Fruit fly (Drosophila melanogaster) whole organism, embryonic: Measurements from ENCODE around the gene SsRbeta.

ENCODE experiments used
- Atf-2 ChIP-seq: fragments of 200-800 bp; sonication (Bioruptor generic); optimal IDR thresholded peaks from 2 replicates; lab custom pipeline; 2016; ENCODE audit warnings: missing biosample characterization, missing genetic modification characterization
- B-H2 ChIP-seq: fragments of 200-800 bp; sonication (Bioruptor generic); optimal IDR thresholded peaks from 2 replicates; lab custom pipeline; 2018; ENCODE audit warnings: missing biosample characterization, mild to moderate bottlenecking, missing genetic modification characterization
- CG11560 ChIP-seq: fragments of 200-800 bp; sonication (Bioruptor generic); IDR thresholded peaks from 3 replicates; pipeline ENCODE4 v1.3.6; 2022; ENCODE audit warnings: missing biosample characterization, missing genetic modification characterization
- CG11696 ChIP-seq: fragments of 200-800 bp; sonication (Bioruptor generic); IDR thresholded peaks from 2 replicates; pipeline ENCODE4 v1.3.6; 2022; ENCODE audit warnings: missing biosample characterization, missing genetic modification characterization
- CG12299 ChIP-seq: fragments of 200-800 bp; sonication (Bioruptor generic); optimal IDR thresholded peaks from 2 replicates; lab custom pipeline; 2018; ENCODE audit warnings: missing biosample characterization, mild to moderate bottlenecking, missing genetic modification characterization
- CG12391 ChIP-seq: fragments of 200-800 bp; sonication (Bioruptor generic); optimal IDR thresholded peaks from 3 replicates; lab custom pipeline; 2018; ENCODE audit warnings: missing biosample characterization, mild to moderate bottlenecking, missing genetic modification characterization, moderate library complexity
- CG13123 ChIP-seq: fragments of 200-800 bp; sonication (Bioruptor generic); optimal IDR thresholded peaks from 2 replicates; lab custom pipeline; 2016; ENCODE audit warnings: missing biosample characterization, missing genetic modification characterization
- CG14050 ChIP-seq: fragments of 200-800 bp; sonication (Bioruptor generic); IDR thresholded peaks from 3 replicates; pipeline ENCODE4 v1.3.6; 2022; ENCODE audit warnings: missing biosample characterization, missing genetic modification characterization
- CG15073 ChIP-seq: fragments of 200-800 bp; sonication (Bioruptor generic); optimal IDR thresholded peaks from 2 replicates; lab custom pipeline; 2016; ENCODE audit warnings: missing biosample characterization, missing genetic modification characterization
- CG1529 ChIP-seq: fragments of 200-800 bp; sonication (Bioruptor generic); optimal IDR thresholded peaks from 3 replicates; lab custom pipeline; 2018; ENCODE audit warnings: missing biosample characterization, missing genetic modification characterization
- CG15514 ChIP-seq: fragments of 200-800 bp; sonication (Bioruptor generic); optimal IDR thresholded peaks from 3 replicates; lab custom pipeline; 2017; ENCODE audit warnings: missing biosample characterization, missing genetic modification characterization, mild to moderate bottlenecking, moderate library complexity, missing genetic modification reagents
- CG15601 ChIP-seq: fragments of 200-800 bp; sonication (Bioruptor generic); optimal IDR thresholded peaks from 3 replicates; lab custom pipeline; 2019; ENCODE audit warnings: missing biosample characterization, mild to moderate bottlenecking, missing genetic modification characterization, moderate library complexity
- CG18011 ChIP-seq: fragments of 200-800 bp; sonication (Bioruptor generic); optimal IDR thresholded peaks from 2 replicates; lab custom pipeline; 2017; ENCODE audit warnings: missing biosample characterization, missing genetic modification characterization, mild to moderate bottlenecking, moderate library complexity, missing genotype
- CG18619 ChIP-seq: fragments of 200-800 bp; sonication (Bioruptor generic); optimal IDR thresholded peaks from 3 replicates; lab custom pipeline; 2017; ENCODE audit warnings: missing biosample characterization, mild to moderate bottlenecking, missing genetic modification characterization
- CG2120 ChIP-seq: fragments of 200-800 bp; sonication (Bioruptor generic); optimal IDR thresholded peaks from 3 replicates; lab custom pipeline; 2016; ENCODE audit warnings: missing biosample characterization, missing genetic modification characterization
- CG2678 ChIP-seq: fragments of 200-800 bp; sonication (Bioruptor generic); optimal IDR thresholded peaks from 3 replicates; lab custom pipeline; 2019; ENCODE audit warnings: missing biosample characterization, mild to moderate bottlenecking, missing genetic modification characterization, moderate library complexity
- CG2712 ChIP-seq: fragments of 200-800 bp; optimal IDR thresholded peaks from 3 replicates; lab custom pipeline; 2019; ENCODE audit warnings: missing biosample characterization, mild to moderate bottlenecking, missing genetic modification characterization, moderate library complexity
- CG3065 ChIP-seq: fragments of 200-800 bp; sonication (Bioruptor generic); optimal IDR thresholded peaks from 2 replicates; lab custom pipeline; 2016; ENCODE audit warnings: missing biosample characterization, missing genetic modification characterization
- CG3726 ChIP-seq: fragments of 200-800 bp; sonication (Bioruptor generic); IDR thresholded peaks from 3 replicates; pipeline ENCODE4, ENCODE4 v1.3.6; 2022; ENCODE audit warnings: missing biosample characterization, missing genetic modification characterization
- CG4404 ChIP-seq: fragments of 200-800 bp; sonication (Bioruptor generic); IDR thresholded peaks from 2 replicates; pipeline ENCODE4 v1.3.6; 2022; ENCODE audit warnings: missing biosample characterization, missing genetic modification characterization
- CG4617 ChIP-seq: fragments of 200-800 bp; sonication (Bioruptor generic); optimal IDR thresholded peaks from 3 replicates; lab custom pipeline; 2016; ENCODE audit warnings: missing biosample characterization, missing genetic modification characterization, borderline replicate concordance
- D ChIP-seq, 2 experiments: fragments of 200-800 bp in 1 of 2; fragments of >200 bp in 1 of 2; sonication (Bioruptor generic) in 1 of 2; optimal IDR thresholded peaks; 2 replicates in 1 of 2; 3 replicates in 1 of 2; lab custom pipeline; 2017; ENCODE audit warnings: mild to moderate bottlenecking in 1 of 2, missing biosample characterization in 1 of 2, missing genetic modification characterization in 1 of 2, missing genetic modification reagents in 1 of 2
- Eip74EF ChIP-seq, 2 experiments: fragments of 200-800 bp in 1 of 2; fragments of >200 bp in 1 of 2; sonication (Bioruptor generic) in 1 of 2; optimal IDR thresholded peaks; 2 replicates each; lab custom pipeline; 2017 to 2019; ENCODE audit warnings: missing biosample characterization in 2 of 2, missing genetic modification characterization in 2 of 2, mild to moderate bottlenecking in 1 of 2, moderate library complexity in 1 of 2
- H2.0 ChIP-seq: fragments of 200-800 bp; sonication (Bioruptor generic); IDR thresholded peaks from 2 replicates; pipeline ENCODE4 v1.3.6; 2022; ENCODE audit warnings: missing biosample characterization, missing genetic modification characterization
- HLH54F ChIP-seq: fragments of 200-800 bp; sonication (Bioruptor generic); optimal IDR thresholded peaks from 3 replicates; lab custom pipeline; 2016; ENCODE audit warnings: missing biosample characterization, missing genetic modification characterization
- Hmr ChIP-seq: fragments of 200-800 bp; sonication (Bioruptor generic); optimal IDR thresholded peaks from 3 replicates; lab custom pipeline; 2017; ENCODE audit warnings: mild to moderate bottlenecking, missing biosample characterization, missing genetic modification reagents, missing genetic modification characterization
- MBD-R2 ChIP-seq: fragments of 200-800 bp; sonication (Bioruptor generic); IDR thresholded peaks from 2 replicates; pipeline ENCODE4 v1.3.6; 2022; ENCODE audit warnings: missing biosample characterization, missing genetic modification characterization
- Opbp ChIP-seq: fragments of 200-800 bp; sonication (Bioruptor generic); IDR thresholded peaks from 3 replicates; pipeline ENCODE4 v1.3.6; 2022; ENCODE audit warnings: missing biosample characterization, missing genetic modification characterization; ENCODE audit not compliant: partially characterized antibody
- Rfx ChIP-seq: fragments of 200-800 bp; sonication (Bioruptor generic); IDR thresholded peaks from 2 replicates; pipeline ENCODE4 v1.3.6; 2022; ENCODE audit warnings: missing biosample characterization, missing genetic modification characterization
- YL-1 ChIP-seq: fragments of 200-800 bp; sonication (Bioruptor generic); optimal IDR thresholded peaks from 3 replicates; lab custom pipeline; 2017; ENCODE audit warnings: missing biosample characterization, mild to moderate bottlenecking, missing genetic modification characterization
- abd-A ChIP-seq: fragments of 200-800 bp; sonication (Bioruptor generic); optimal IDR thresholded peaks from 3 replicates; lab custom pipeline; 2019; ENCODE audit warnings: missing biosample characterization, mild to moderate bottlenecking, missing genetic modification characterization, moderate library complexity
- aop ChIP-seq: fragments of 200-800 bp; sonication (Bioruptor generic); IDR thresholded peaks from 2 replicates; pipeline ENCODE4 v1.3.6; 2022; ENCODE audit warnings: missing biosample characterization, missing genetic modification characterization
- ase ChIP-seq: fragments of 200-800 bp; sonication (Bioruptor generic); IDR thresholded peaks from 3 replicates; pipeline ENCODE4 v1.3.6; 2022; ENCODE audit warnings: missing biosample characterization, missing genetic modification characterization
- br ChIP-seq: fragments of >200 bp; optimal IDR thresholded peaks from 2 replicates; lab custom pipeline; 2017
- en ChIP-seq: fragments of 200-800 bp; sonication (Bioruptor generic); optimal IDR thresholded peaks from 2 replicates; lab custom pipeline; 2016; ENCODE audit warnings: missing biosample characterization, missing genetic modification characterization
- gt ChIP-seq: fragments of 200-800 bp; sonication (Bioruptor generic); IDR thresholded peaks from 2 replicates; pipeline ENCODE4 v1.3.6; 2022; ENCODE audit warnings: missing biosample characterization, missing genetic modification characterization
- mirr ChIP-seq: fragments of 200-800 bp; sonication (Bioruptor generic); optimal IDR thresholded peaks from 3 replicates; lab custom pipeline; 2018; ENCODE audit warnings: missing biosample characterization, mild to moderate bottlenecking, missing genetic modification characterization
- mld ChIP-seq: fragments of 200-800 bp; sonication (Bioruptor generic); IDR thresholded peaks from 3 replicates; pipeline ENCODE4 v1.3.6; 2022; ENCODE audit warnings: missing biosample characterization, missing genetic modification characterization; ENCODE audit not compliant: partially characterized antibody
- nom ChIP-seq: fragments of 200-800 bp; sonication (Bioruptor generic); optimal IDR thresholded peaks from 2 replicates; lab custom pipeline; 2017; ENCODE audit warnings: missing biosample characterization, missing genetic modification characterization, mild to moderate bottlenecking, moderate library complexity, missing genetic modification reagents
- onecut ChIP-seq: fragments of 200-800 bp; sonication (Bioruptor generic); IDR thresholded peaks from 2 replicates; pipeline ENCODE4 v1.3.6; 2022; ENCODE audit warnings: missing biosample characterization, missing genetic modification characterization
- otp ChIP-seq: fragments of 200-800 bp; sonication (Bioruptor generic); IDR thresholded peaks from 3 replicates; pipeline ENCODE4, ENCODE4 v1.3.6; 2022; ENCODE audit warnings: missing biosample characterization, missing genetic modification characterization
- pzg ChIP-seq: fragments of 200-800 bp; sonication (Bioruptor generic); optimal IDR thresholded peaks from 3 replicates; lab custom pipeline; 2018; ENCODE audit warnings: missing biosample characterization, mild to moderate bottlenecking, missing genetic modification characterization, moderate library complexity
- sim ChIP-seq: fragments of 200-800 bp; sonication (Bioruptor generic); IDR thresholded peaks from 2 replicates; pipeline ENCODE4 v1.3.6; 2022; ENCODE audit warnings: missing biosample characterization, missing genetic modification characterization
- sug ChIP-seq: fragments of 200-800 bp; optimal IDR thresholded peaks from 2 replicates; lab custom pipeline; 2019; ENCODE audit warnings: missing biosample characterization, mild to moderate bottlenecking, missing genetic modification characterization, moderate library complexity
- wdn ChIP-seq: fragments of 200-800 bp; sonication (Bioruptor generic); IDR thresholded peaks from 2 replicates; pipeline ENCODE4 v1.3.6; 2022; ENCODE audit warnings: missing biosample characterization, missing genetic modification characterization
- wek ChIP-seq: fragments of 200-800 bp; sonication (Bioruptor generic); optimal IDR thresholded peaks from 3 replicates; lab custom pipeline; 2018; ENCODE audit warnings: missing biosample characterization, mild to moderate bottlenecking, missing genetic modification characterization, moderate library complexity
- zf30C ChIP-seq: fragments of 200-800 bp; sonication (Bioruptor generic); optimal IDR thresholded peaks from 3 replicates; lab custom pipeline; 2018; ENCODE audit warnings: missing biosample characterization, mild to moderate bottlenecking, missing genetic modification characterization
- zfh2 ChIP-seq: fragments of 200-800 bp; sonication (Bioruptor generic); optimal IDR thresholded peaks from 2 replicates; lab custom pipeline; 2016; ENCODE audit warnings: missing biosample characterization, missing genetic modification characterization

Gene SsRbeta

dm6 chr3L:16105528-16105927 is 23.9 kb upstream of the SsRbeta start, which contains the start of the genes IntS9 and CG43295 (continued):
- no peak for TF ChIP-seq Hmr (GFP tag; lab: Kevin White, UChicago)
- peak; percentile 41 for TF ChIP-seq CG18619
- TF ChIP-seq zfh2 (GFP tag; lab: Kevin White, UChicago) = peak; percentile 91
- peak; percentile 77 for TF ChIP-seq wdn

dm6 chr3L:16112069-16112820 is 17.2 kb upstream of the SsRbeta start, which contains the start of gene Zn72D:
TSS of gene Zn72D (minus strand) at chr3L:16112626.
- TF ChIP-seq CG4617 (GFP tag; lab: Kevin White, UChicago) (peak; percentile 64), CG14050 (no peak), sug (tag; lab: Kevin White, UChicago) (no peak), CG4404 (no peak), pzg (GFP tag; lab: Kevin White, UChicago) (peak; percentile 53), otp (no peak), Atf-2 (GFP tag; lab: Kevin White, UChicago) (no peak), sim (GFP tag; lab: Robert Waterston, UW) (no peak), mld (GFP tag; lab: Robert Waterston, UW) (0 out of 3 replicates have a peak, but pooled peaks have one; percentile 7), Eip74EF (GFP tag; optimal IDR thresholded peaks at IDR 0.05; lab: Kevin White, UChicago) (no peak), ase (GFP tag; lab: Robert Waterston, UW) (no peak), CG3726 (GFP tag; lab: Robert Waterston, UW) (no peak), CG15514 (GFP tag; lab: Kevin White, UChicago) (peak; percentile 21), CG3065 (GFP tag; lab: Kevin White, UChicago) (no peak), br (lab: Kevin White, UChicago) (no peak), CG11560 (tag; lab: Robert Waterston, UW) (no peak), aop (GFP tag; lab: Robert Waterston, UW) (no peak), CG12391 (no peak), H2.0 (GFP tag; lab: Robert Waterston, UW) (no peak), CG12299 (no peak), CG13123 (GFP tag; lab: Kevin White, UChicago) (no peak), mirr (no peak), nom (peak; percentile 47), CG2712 (no peak), CG11696 (GFP tag; lab: Robert Waterston, UW) (no peak), CG15601 (tag; lab: Kevin White, UChicago) (no peak), HLH54F (GFP tag; lab: Kevin White, UChicago) (no peak), en (no peak), CG2678 (tag; lab: Kevin White, UChicago) (no peak), CG1529 (no peak), zf30C (no peak), MBD-R2 (GFP tag; lab: Robert Waterston, UW) (peak; percentile 84), YL-1 (peak; percentile 75), CG18011 (GFP tag; lab: Kevin White, UChicago) (no peak), wek (no peak), B-H2 (no peak), CG15073 (no peak), D (optimal IDR thresholded peaks at IDR 0.05; lab: Kevin White, UChicago) (no peak), D (GFP tag; optimal IDR thresholded peaks at IDR 0.05; lab: Kevin White, UChicago) (no peak), abd-A (tag; lab: Kevin White, UChicago) (no peak), Rfx (no peak), Opbp (GFP tag; lab: Robert Waterston, UW) (peak; percentile 6; the same call in 2 of the 3 replicates), CG2120 (GFP tag; lab: Kevin White, UChicago) (no peak), gt (GFP tag; lab: Robert Waterston, UW) (no peak), onecut (GFP tag; lab: Robert Waterston, UW) (peak; percentile 99)
